Worm (Caenorhabditis elegans) whole organism, L1 larva: Measurements from ENCODE around the gene ddx-19.

Source experiments
- C04F5.9 ChIP-seq: sonication (generic microtip); optimal IDR thresholded peaks from 2 replicates; lab custom pipeline; 2016; ENCODE audit warnings: missing genetic modification characterization, missing compliant biosample characterization
- dpl-1 ChIP-seq, 3 experiments: fragments of 150-350 bp in 2 of 3; sonication (generic microtip) in 1 of 3; optimal IDR thresholded peaks; 2 replicates each; lab custom pipeline; 2014 to 2017; ENCODE audit warnings: missing biosample characterization in 3 of 3, missing genetic modification characterization in 3 of 3, missing genetic modification reagents in 3 of 3
- efl-1 ChIP-seq, 4 experiments: fragments of 150-350 bp; optimal IDR thresholded peaks in 3 of 4; peaks in 1 of 4; 1 replicate in 1 of 4; 2 replicates in 3 of 4; lab custom pipeline; 2014; ENCODE audit warnings: missing biosample characterization in 2 of 4, missing genetic modification characterization in 2 of 4, missing genetic modification reagents in 2 of 4
- egl-27 ChIP-seq, 2 experiments: fragments of 150-350 bp in 1 of 2; sonication (generic microtip); optimal IDR thresholded peaks; 3 replicates each; lab custom pipeline; 2017 to 2018; ENCODE audit warnings: missing biosample characterization in 2 of 2, missing genetic modification characterization in 2 of 2, missing genetic modification reagents in 2 of 2
- jun-1 ChIP-seq: fragments of 150-350 bp; optimal IDR thresholded peaks from 2 replicates; lab custom pipeline; 2014; ENCODE audit warnings: missing biosample characterization, missing genetic modification reagents, missing genetic modification characterization
- lin-13 ChIP-seq: fragments of 150-350 bp; optimal IDR thresholded peaks from 2 replicates; lab custom pipeline; 2014; ENCODE audit warnings: missing biosample characterization, missing genetic modification reagents, missing genetic modification characterization
- lsy-2 ChIP-seq, 2 experiments: fragments of 150-350 bp; optimal IDR thresholded peaks; 2 replicates each; lab custom pipeline; 2014; ENCODE audit warnings: missing biosample characterization in 2 of 2, missing genetic modification characterization in 2 of 2
- mep-1 ChIP-seq: fragments of 150-350 bp; optimal IDR thresholded peaks from 2 replicates; lab custom pipeline; 2014; ENCODE audit warnings: missing biosample characterization, missing genetic modification characterization
- nhr-12 ChIP-seq: sonication (generic microtip); optimal IDR thresholded peaks from 2 replicates; lab custom pipeline; 2017; ENCODE audit warnings: missing biosample characterization, missing genetic modification characterization
- pqm-1 ChIP-seq: sonication (generic microtip); optimal IDR thresholded peaks from 3 replicates; lab custom pipeline; 2017; ENCODE audit warnings: missing biosample characterization, missing genetic modification characterization
- sox-4 ChIP-seq: sonication (generic microtip); optimal IDR thresholded peaks from 2 replicates; lab custom pipeline; 2016; ENCODE audit warnings: missing genetic modification characterization, missing compliant biosample characterization
- sptf-1 ChIP-seq: fragments of 150-350 bp; optimal IDR thresholded peaks from 2 replicates; lab custom pipeline; 2014; ENCODE audit warnings: missing biosample characterization, missing genetic modification characterization

- no peak for TF ChIP-seq jun-1 (tag; lab: Kevin White, UChicago)
- no peak for TF ChIP-seq sptf-1
- no peak for TF ChIP-seq nhr-12
- no peak for TF ChIP-seq sox-4
- TF ChIP-seq pqm-1 (tag; lab: Kevin White, UChicago) = no peak
- TF ChIP-seq lin-13 (GFP tag; lab: Kevin White, UChicago) = no peak
- TF ChIP-seq dpl-1 (GFP tag; optimal IDR thresholded peaks at IDR 0.05; lab: Kevin White, UChicago) = no peak
- TF ChIP-seq egl-27 (tag; optimal IDR thresholded peaks at IDR 0.05; lab: Kevin White, UChicago) = no peak
- no peak for TF ChIP-seq lsy-2 (tag; optimal IDR thresholded peaks at IDR 0.05; lab: Kevin White, UChicago)
- TF ChIP-seq mep-1 (tag; lab: Kevin White, UChicago) = no peak
- no peak for TF ChIP-seq efl-1 (optimal IDR thresholded peaks at IDR 0.05; lab: Kevin White, UChicago)
- peak in 1 of 2 experiments; percentile 0 for TF ChIP-seq efl-1 (GFP tag; optimal IDR thresholded peaks at IDR 0.05 in 1 of 2; lab: Kevin White, UChicago)
- no peak for TF ChIP-seq C04F5.9
Observed at ce11 chrII:8845932-8846331, 38.8 kb upstream of the ddx-19 start.
